Worm (Caenorhabditis elegans) whole organism, young adult: ENCODE data around the gene F35E8.1.

Experiments used
- B0019.2 ChIP-seq: fragments of 200-800 bp; sonication (Bioruptor generic); conservative IDR thresholded peaks from 2 replicates; pipeline ENCODE4 v1.3.6; 2022; ENCODE audit warnings: missing genetic modification reagents, missing genetic modification characterization, missing compliant biosample characterization
- C17E4.6 ChIP-seq: fragments of 200-800 bp; sonication (Bioruptor generic); IDR thresholded peaks from 2 replicates; pipeline ENCODE4 v1.3.6; 2022; ENCODE audit warnings: missing genetic modification reagents, missing genetic modification characterization, missing compliant biosample characterization
- F10E7.11 ChIP-seq: sonication (generic microtip); optimal IDR thresholded peaks from 2 replicates; lab custom pipeline; 2017; ENCODE audit warnings: mild to moderate bottlenecking, missing genetic modification characterization, moderate library complexity, missing compliant biosample characterization
- F22D6.2 ChIP-seq: sonication (generic microtip); optimal IDR thresholded peaks from 2 replicates; lab custom pipeline; 2016; ENCODE audit warnings: mild to moderate bottlenecking, missing genetic modification characterization, missing compliant biosample characterization
- F52B5.7 ChIP-seq: sonication (generic microtip); optimal IDR thresholded peaks from 2 replicates; lab custom pipeline; 2016; ENCODE audit warnings: mild to moderate bottlenecking, missing genetic modification characterization, missing compliant biosample characterization
- F57C9.4 ChIP-seq: sonication (generic microtip); optimal IDR thresholded peaks from 2 replicates; lab custom pipeline; 2017; ENCODE audit warnings: mild to moderate bottlenecking, missing genetic modification characterization, missing compliant biosample characterization
- K12H6.12 ChIP-seq: fragments of 200-800 bp; sonication (Bioruptor generic); optimal IDR thresholded peaks from 2 replicates; lab custom pipeline; 2018; ENCODE audit warnings: mild to moderate bottlenecking, missing genetic modification characterization, missing compliant biosample characterization
- T07F8.4 ChIP-seq: sonication (generic microtip); optimal IDR thresholded peaks from 2 replicates; lab custom pipeline; 2016; ENCODE audit warnings: mild to moderate bottlenecking, missing genetic modification characterization, moderate library complexity, missing compliant biosample characterization
- Y53G8AR.9 ChIP-seq: fragments of 200-800 bp; sonication (Bioruptor generic); conservative IDR thresholded peaks from 2 replicates; pipeline ENCODE4 v1.3.6; 2022; ENCODE audit warnings: missing genetic modification reagents, missing genetic modification characterization, missing compliant biosample characterization
- Y79H2A.3 ChIP-seq: fragments of 200-800 bp; sonication (Bioruptor generic); conservative IDR thresholded peaks from 2 replicates; pipeline ENCODE4 v1.3.6; 2022; ENCODE audit warnings: missing genetic modification reagents, missing genetic modification characterization, missing compliant biosample characterization
- aptf-3 ChIP-seq: fragments of 200-800 bp; sonication (Bioruptor generic); IDR thresholded peaks from 2 replicates; pipeline ENCODE4 v1.3.6; 2022; ENCODE audit warnings: missing genetic modification characterization, missing compliant biosample characterization
- atf-7 ChIP-seq: sonication (generic microtip); optimal IDR thresholded peaks from 2 replicates; lab custom pipeline; 2017; ENCODE audit warnings: mild to moderate bottlenecking, missing genetic modification characterization, missing compliant biosample characterization
- athp-1 ChIP-seq: sonication (generic microtip); optimal IDR thresholded peaks from 2 replicates; lab custom pipeline; 2017; ENCODE audit warnings: mild to moderate bottlenecking, missing genetic modification characterization, missing compliant biosample characterization
- bed-1 ChIP-seq: fragments of 200-800 bp; sonication (Bioruptor generic); IDR thresholded peaks from 2 replicates; pipeline ENCODE4 v1.3.6; 2022; ENCODE audit warnings: missing genetic modification reagents, missing genetic modification characterization, missing compliant biosample characterization
- ceh-27 ChIP-seq: fragments of 200-800 bp; sonication (Bioruptor generic); optimal IDR thresholded peaks from 2 replicates; lab custom pipeline; 2018; ENCODE audit warnings: mild to moderate bottlenecking, missing genetic modification characterization, moderate library complexity, missing compliant biosample characterization
- ceh-91 ChIP-seq: fragments of 200-800 bp; sonication (Bioruptor generic); IDR thresholded peaks from 2 replicates; pipeline ENCODE4 v1.3.6; 2022; ENCODE audit warnings: missing genetic modification reagents, missing genetic modification characterization, missing compliant biosample characterization
- die-1 ChIP-seq: sonication (generic microtip); optimal IDR thresholded peaks from 2 replicates; lab custom pipeline; 2016; ENCODE audit warnings: missing genotype, mild to moderate bottlenecking, missing genetic modification characterization, missing compliant biosample characterization
- dox-1 ChIP-seq: fragments of 200-800 bp; sonication (Bioruptor generic); IDR thresholded peaks from 2 replicates; pipeline ENCODE4 v1.3.6; 2022; ENCODE audit warnings: missing genetic modification reagents, missing genetic modification characterization, missing compliant biosample characterization
- dpff-1 ChIP-seq: sonication (generic microtip); optimal IDR thresholded peaks from 2 replicates; lab custom pipeline; 2017; ENCODE audit warnings: mild to moderate bottlenecking, missing genetic modification characterization, missing compliant biosample characterization
- efl-1 ChIP-seq: fragments of 150-350 bp; optimal IDR thresholded peaks from 2 replicates; lab custom pipeline; 2014; ENCODE audit warnings: missing biosample characterization, missing genetic modification reagents, missing genetic modification characterization
- egl-44 ChIP-seq: fragments of 200-800 bp; sonication (Bioruptor generic); IDR thresholded peaks from 2 replicates; pipeline ENCODE4 v1.3.6; 2022; ENCODE audit warnings: missing genetic modification reagents, missing genetic modification characterization, missing compliant biosample characterization
- ets-4 ChIP-seq: fragments of 200-800 bp; sonication (Bioruptor generic); optimal IDR thresholded peaks from 2 replicates; lab custom pipeline; 2018; ENCODE audit warnings: mild to moderate bottlenecking, missing genetic modification characterization, missing compliant biosample characterization
- hlh-12 ChIP-seq: sonication (generic microtip); optimal IDR thresholded peaks from 2 replicates; lab custom pipeline; 2016; ENCODE audit warnings: missing genetic modification characterization, missing compliant biosample characterization
- hmg-1.2 ChIP-seq: fragments of 200-800 bp; sonication (Bioruptor generic); IDR thresholded peaks from 2 replicates; pipeline ENCODE4 v1.3.6; 2022; ENCODE audit warnings: missing genetic modification reagents, missing genetic modification characterization, missing compliant biosample characterization
- hmg-20 ChIP-seq: fragments of 200-800 bp; sonication (Bioruptor generic); IDR thresholded peaks from 2 replicates; pipeline ENCODE4 v1.3.6; 2022; ENCODE audit warnings: missing genetic modification reagents, missing genetic modification characterization, missing compliant biosample characterization
- lin-35 ChIP-seq, 3 experiments: fragments of 150-350 bp in 2 of 3; sonication (generic microtip) in 1 of 3; optimal IDR thresholded peaks; 2 replicates each; lab custom pipeline; 2014 to 2018; ENCODE audit warnings: missing biosample characterization in 3 of 3, missing genetic modification characterization in 3 of 3, missing genetic modification reagents in 3 of 3
- lin-54 ChIP-seq: fragments of 200-800 bp; sonication (Bioruptor generic); optimal IDR thresholded peaks from 2 replicates; lab custom pipeline; 2018; ENCODE audit warnings: mild to moderate bottlenecking, missing genetic modification characterization, missing compliant biosample characterization
- lsy-27 ChIP-seq: sonication (generic microtip); optimal IDR thresholded peaks from 2 replicates; lab custom pipeline; 2017; ENCODE audit warnings: missing genetic modification characterization, mild to moderate bottlenecking, missing compliant biosample characterization, antibody characterized with exemption, missing genotype, borderline replicate concordance; ENCODE audit not compliant: insufficient read depth
- madf-3 ChIP-seq: fragments of 200-800 bp; sonication (Bioruptor generic); IDR thresholded peaks from 2 replicates; pipeline ENCODE4 v1.3.6; 2022; ENCODE audit warnings: missing genetic modification reagents, missing genetic modification characterization, missing compliant biosample characterization
- mcd-1 ChIP-seq: fragments of 200-800 bp; sonication (Bioruptor generic); IDR thresholded peaks from 2 replicates; pipeline ENCODE4 v1.3.6; 2022; ENCODE audit warnings: missing genetic modification reagents, missing genetic modification characterization, missing compliant biosample characterization
- mel-28 ChIP-seq: sonication (generic microtip); optimal IDR thresholded peaks from 2 replicates; lab custom pipeline; 2016; ENCODE audit warnings: borderline replicate concordance, mild to moderate bottlenecking, missing genetic modification characterization, missing compliant biosample characterization
- mes-4 ChIP-seq: sonication (generic microtip); optimal IDR thresholded peaks from 2 replicates; lab custom pipeline; 2016; ENCODE audit warnings: missing genotype, missing genetic modification characterization, missing compliant biosample characterization
- nfya-1 ChIP-seq: sonication (generic microtip); optimal IDR thresholded peaks from 2 replicates; lab custom pipeline; 2017; ENCODE audit warnings: antibody characterized with exemption, missing compliant biosample characterization, missing genetic modification characterization, borderline replicate concordance; ENCODE audit not compliant: insufficient read depth
- nhr-179 ChIP-seq: sonication (generic microtip); optimal IDR thresholded peaks from 2 replicates; lab custom pipeline; 2016; ENCODE audit warnings: mild to moderate bottlenecking, missing genetic modification characterization, missing compliant biosample characterization
- nhr-27 ChIP-seq: fragments of 200-800 bp; sonication (Bioruptor generic); optimal IDR thresholded peaks from 2 replicates; lab custom pipeline; 2018; ENCODE audit warnings: mild to moderate bottlenecking, missing genetic modification characterization, moderate library complexity, missing compliant biosample characterization
- nhr-80 ChIP-seq: sonication (generic microtip); optimal IDR thresholded peaks from 2 replicates; lab custom pipeline; 2016; ENCODE audit warnings: missing genetic modification characterization, missing compliant biosample characterization
- pha-4 ChIP-seq: fragments of 150-350 bp; sonication (generic microtip); optimal IDR thresholded peaks from 2 replicates; lab custom pipeline; 2014; ENCODE audit warnings: missing biosample characterization, missing genetic modification reagents, missing genetic modification characterization
- rec-8 ChIP-seq, 2 experiments: sonication (generic microtip); optimal IDR thresholded peaks; 2 replicates each; lab custom pipeline; 2016; ENCODE audit warnings: mild to moderate bottlenecking in 2 of 2, missing genetic modification characterization in 2 of 2, missing genetic modification reagents in 2 of 2, missing genotype in 2 of 2, missing biosample characterization in 1 of 2, missing compliant biosample characterization in 1 of 2, moderate library complexity in 1 of 2
- repo-1 ChIP-seq: sonication (generic microtip); optimal IDR thresholded peaks from 2 replicates; lab custom pipeline; 2017; ENCODE audit warnings: mild to moderate bottlenecking, missing genetic modification characterization, missing compliant biosample characterization
- sdz-38 ChIP-seq: sonication (generic microtip); optimal IDR thresholded peaks from 2 replicates; lab custom pipeline; 2016; ENCODE audit warnings: missing genotype, missing genetic modification characterization, missing compliant biosample characterization
- sea-2 ChIP-seq: fragments of 200-800 bp; sonication (Bioruptor generic); IDR thresholded peaks from 2 replicates; pipeline ENCODE4 v1.3.6; 2022; ENCODE audit warnings: missing genetic modification characterization, missing compliant biosample characterization
- snpc-1.1 ChIP-seq: sonication (generic microtip); optimal IDR thresholded peaks from 2 replicates; lab custom pipeline; 2017; ENCODE audit warnings: missing genetic modification characterization, mild to moderate bottlenecking, missing compliant biosample characterization, antibody characterized with exemption, moderate library complexity, missing genotype, missing genetic modification reagents; ENCODE audit not compliant: insufficient read depth
- sptf-2 ChIP-seq: fragments of 200-800 bp; sonication (Bioruptor generic); optimal IDR thresholded peaks from 2 replicates; lab custom pipeline; 2018; ENCODE audit warnings: mild to moderate bottlenecking, missing genetic modification characterization, missing compliant biosample characterization
- tlf-1 ChIP-seq: fragments of 200-800 bp; sonication (Bioruptor generic); optimal IDR thresholded peaks from 2 replicates; lab custom pipeline; 2018; ENCODE audit warnings: mild to moderate bottlenecking, missing genetic modification characterization, missing compliant biosample characterization
- zfh-2 ChIP-seq: fragments of 200-800 bp; sonication (Bioruptor generic); conservative IDR thresholded peaks from 2 replicates; pipeline ENCODE4 v1.3.6; 2022; ENCODE audit warnings: missing genetic modification reagents, missing genetic modification characterization, missing compliant biosample characterization
- zim-3 ChIP-seq: sonication (generic microtip); optimal IDR thresholded peaks from 2 replicates; lab custom pipeline; 2017; ENCODE audit warnings: mild to moderate bottlenecking, missing genetic modification characterization, moderate library complexity, missing compliant biosample characterization

F35E8.1 gene

DNA sequence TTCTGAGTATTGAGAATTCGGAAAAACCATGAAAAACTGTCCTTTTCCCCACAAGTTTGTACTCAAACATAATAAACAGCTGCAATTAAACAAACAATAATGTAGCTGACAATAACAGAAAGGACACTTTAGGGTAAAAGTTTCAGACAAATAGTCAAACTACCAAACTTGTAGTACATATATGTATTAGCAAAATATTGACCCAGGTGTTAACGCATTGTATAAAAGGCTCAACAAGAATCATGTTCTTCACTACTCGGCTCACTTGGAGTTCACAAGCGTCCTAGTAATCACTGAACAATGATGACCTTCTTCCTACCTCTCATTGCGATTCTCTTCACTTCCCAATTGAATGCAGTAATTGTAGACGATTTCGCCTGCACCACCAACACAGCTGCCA, 6.4 kb upstream of the F35E8.1 start, which contains the start of gene F35E8.6:
TSS of gene F35E8.6 (plus strand) at position 301 of the 400 bp plus-strand sequence.
- TF ChIP-seq rec-8 (tag; optimal IDR thresholded peaks at IDR 0.05; lab: Kevin White, UChicago), result no peak
- no peak for TF ChIP-seq repo-1
- no peak for TF ChIP-seq F10E7.11 (tag; lab: Kevin White, UChicago)
- TF ChIP-seq ceh-91 (GFP tag; lab: Robert Waterston, UW), result no peak
- TF ChIP-seq nfya-1 (tag; lab: Kevin White, UChicago), result no peak
- no peak for TF ChIP-seq B0019.2 (GFP tag; lab: Robert Waterston, UW)
- TF ChIP-seq, all 124 proteins: peak for 0

ce11 chrV:15900564-15900963, 4.9 kb downstream of the F35E8.1 start:
- TF ChIP-seq Y53G8AR.9 (GFP tag; lab: Robert Waterston, UW) (no peak), nhr-27 (tag; lab: Kevin White, UChicago) (no peak), repo-1 (no peak), sptf-2 (GFP tag; lab: Kevin White, UChicago) (no peak), sdz-38 (tag; lab: Kevin White, UChicago) (no peak), mes-4 (tag; lab: Kevin White, UChicago) (no peak), F57C9.4 (tag; lab: Kevin White, UChicago) (no peak), atf-7 (tag; lab: Kevin White, UChicago) (no peak), sea-2 (GFP tag; lab: Robert Waterston, UW) (no peak), lin-35 (GFP tag; optimal IDR thresholded peaks at IDR 0.05; lab: Kevin White, UChicago) (no peak), T07F8.4 (tag; lab: Kevin White, UChicago) (no peak), ceh-27 (GFP tag; lab: Kevin White, UChicago) (no peak), lin-54 (GFP tag; lab: Kevin White, UChicago) (no peak), C17E4.6 (GFP tag; lab: Robert Waterston, UW) (no peak), tlf-1 (GFP tag; lab: Kevin White, UChicago) (no peak), mcd-1 (GFP tag; lab: Robert Waterston, UW) (no peak), nhr-80 (no peak), pha-4 (tag; lab: Kevin White, UChicago) (no peak)

- no peak for TF ChIP-seq hmg-20 (GFP tag; lab: Robert Waterston, UW)
- no peak for TF ChIP-seq repo-1
- TF ChIP-seq dpff-1 (tag; lab: Kevin White, UChicago), result no peak
- no peak for TF ChIP-seq egl-44 (GFP tag; lab: Robert Waterston, UW)
- TF ChIP-seq hlh-12 (tag; lab: Kevin White, UChicago), result no peak
- no peak for TF ChIP-seq lsy-27
- TF ChIP-seq F52B5.7, result no peak
- no peak for TF ChIP-seq Y79H2A.3
- TF ChIP-seq zfh-2 (GFP tag; lab: Robert Waterston, UW), result no peak
- TF ChIP-seq K12H6.12, result no peak
- TF ChIP-seq die-1 (tag; lab: Kevin White, UChicago), result no peak
- TF ChIP-seq, all 124 proteins: peak for 0
These were observed 5.7 kb downstream of the F35E8.1 start, which contains the start of gene T06C12.14 for ce11 chrV:15899696-15900095. T06C12.14 (plus strand) TSS chrV:15899996.

- TF ChIP-seq hmg-1.2 (GFP tag; lab: Robert Waterston, UW) (no peak), mel-28 (no peak), madf-3 (GFP tag; lab: Robert Waterston, UW) (no peak), F22D6.2 (tag; lab: Kevin White, UChicago) (no peak), zim-3 (tag; lab: Kevin White, UChicago) (no peak), ets-4 (GFP tag; lab: Kevin White, UChicago) (no peak), athp-1 (tag; lab: Kevin White, UChicago) (no peak), T07F8.4 (tag; lab: Kevin White, UChicago) (no peak), efl-1 (GFP tag; lab: Kevin White, UChicago) (no peak), aptf-3 (no peak), snpc-1.1 (no peak), sea-2 (GFP tag; lab: Robert Waterston, UW) (no peak), dox-1 (GFP tag; lab: Robert Waterston, UW) (no peak), nhr-179 (tag; lab: Kevin White, UChicago) (no peak), bed-1 (GFP tag; lab: Robert Waterston, UW) (no peak)
These were observed 7.7 kb downstream of the F35E8.1 start, which contains the start of gene str-60 for ce11 chrV:15897696-15898095. str-60 (plus strand) TSS chrV:15897996.
